Worm (Caenorhabditis elegans) whole organism, L1 larva: ENCODE results near the gene math-6.

Source experiments
- Y116A8C.19 ChIP-seq: sonication (generic microtip); optimal IDR thresholded peaks from 2 replicates; lab custom pipeline; 2016; ENCODE audit warnings: missing compliant biosample characterization, missing genetic modification characterization, borderline replicate concordance
- ama-1 ChIP-seq: fragments of 150-350 bp; optimal IDR thresholded peaks from 2 replicates; lab custom pipeline; 2014
- elt-3 ChIP-seq, 6 experiments: fragments of 150-350 bp in 1 of 6; sonication (generic microtip); optimal IDR thresholded peaks; 2 replicates each; lab custom pipeline; 2017 to 2018; ENCODE audit warnings: missing biosample characterization in 6 of 6, missing genetic modification characterization in 6 of 6, inconsistent platforms in 1 of 6
- fkh-4 ChIP-seq: sonication (generic microtip); optimal IDR thresholded peaks from 2 replicates; lab custom pipeline; 2016; ENCODE audit warnings: missing compliant biosample characterization, missing genetic modification characterization, borderline replicate concordance
- irx-1 ChIP-seq: sonication (generic microtip); optimal IDR thresholded peaks from 2 replicates; lab custom pipeline; 2016; ENCODE audit warnings: missing genetic modification characterization, missing compliant biosample characterization
- mdl-1 ChIP-seq, 2 experiments: fragments of 150-350 bp; optimal IDR thresholded peaks; 2 replicates each; lab custom pipeline; 2014 to 2017; ENCODE audit warnings: missing biosample characterization in 2 of 2, missing genetic modification characterization in 2 of 2, inconsistent platforms in 1 of 2
- nhr-77 ChIP-seq: fragments of 150-350 bp; optimal IDR thresholded peaks from 2 replicates; lab custom pipeline; 2014; ENCODE audit warnings: missing biosample characterization, missing genetic modification characterization
- skn-1 ChIP-seq: fragments of 150-350 bp; optimal IDR thresholded peaks from 2 replicates; lab custom pipeline; 2014; ENCODE audit warnings: missing biosample characterization, missing genetic modification characterization
- unc-62 ChIP-seq: fragments of 150-350 bp; optimal IDR thresholded peaks from 2 replicates; lab custom pipeline; 2014; ENCODE audit warnings: missing biosample characterization, missing genetic modification reagents, missing genetic modification characterization

DNA sequence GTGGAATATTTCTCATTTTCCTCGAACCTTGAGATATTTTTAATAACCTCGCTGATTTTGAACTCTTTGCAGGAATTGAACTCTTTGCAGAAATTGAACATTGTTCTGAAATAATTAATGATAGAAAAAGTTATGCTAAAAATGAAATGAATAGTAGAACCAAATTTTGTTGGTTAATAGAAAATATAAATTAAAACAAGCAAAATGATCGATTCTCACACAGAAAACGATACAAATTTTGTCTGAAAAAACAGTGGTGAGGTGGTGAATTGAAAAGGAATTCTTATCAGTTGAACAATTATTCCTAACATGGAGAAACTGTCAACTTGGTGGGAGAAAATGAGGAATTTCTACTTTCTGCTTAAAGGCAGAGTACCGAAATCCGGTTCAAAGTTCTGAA, at the start of gene math-6:
- TF ChIP-seq irx-1 (tag; lab: Kevin White, UChicago) = no peak
- no peak for TF ChIP-seq mdl-1 (tag; optimal IDR thresholded peaks at IDR 0.05; lab: Kevin White, UChicago)
- TF ChIP-seq nhr-77 (tag; lab: Kevin White, UChicago) = no peak
- TF ChIP-seq Y116A8C.19 (tag; lab: Kevin White, UChicago) = no peak
- TF ChIP-seq unc-62 = no peak
- no peak for TF ChIP-seq elt-3 (tag; optimal IDR thresholded peaks at IDR 0.05; lab: Kevin White, UChicago)
- no peak for TF ChIP-seq ama-1
- TF ChIP-seq fkh-4 (tag; lab: Kevin White, UChicago) = no peak
- no peak for TF ChIP-seq skn-1
